Worm (Caenorhabditis elegans): ENCODE data around the gene C06C3.3.

DNA sequence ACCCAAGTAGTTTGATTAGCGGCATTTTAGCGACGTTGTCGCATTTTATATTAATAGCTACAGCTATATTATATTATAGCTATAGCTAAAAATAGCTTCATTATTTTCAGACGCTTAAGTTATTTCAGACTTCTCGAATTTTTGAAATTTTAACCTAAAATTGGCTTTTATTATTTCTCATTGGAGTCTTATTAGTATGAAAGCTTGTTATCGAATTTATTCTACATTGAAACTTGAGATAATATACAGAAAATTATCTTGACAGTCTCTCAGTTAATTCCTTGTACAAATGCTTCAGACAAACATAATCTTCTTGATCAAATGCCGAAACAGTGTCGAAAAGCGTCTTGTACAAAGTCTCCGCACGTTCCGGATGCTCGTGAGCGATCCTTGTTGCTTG lies 7.5 kb upstream of the C06C3.3 start, which contains the start of gene srh-48:
- TF ChIP-seq lin-11 (tag; optimal IDR thresholded peaks at IDR 0.05) (no peak), unc-55 (GFP tag; optimal IDR thresholded peaks at IDR 0.05) (no peak), elt-2 (tag; optimal IDR thresholded peaks at IDR 0.05) (no peak), nhr-11 (tag; optimal IDR thresholded peaks at IDR 0.05) (no peak), F13H6.1 (tag; optimal IDR thresholded peaks at IDR 0.05) (no peak), C38D4.7 (GFP tag; optimal IDR thresholded peaks at IDR 0.05) (no peak), hlh-30 (tag; optimal IDR thresholded peaks at IDR 0.05; ENCODE audit: insufficient read depth) (no peak), gmeb-2 (tag; optimal IDR thresholded peaks at IDR 0.05) (no peak), ama-1 (optimal IDR thresholded peaks at IDR 0.05) (no peak), zip-5 (tag; optimal IDR thresholded peaks at IDR 0.05) (no peak), unc-3 (GFP tag; conservative IDR thresholded peaks at IDR 0.05) (no peak), unc-3 (tag; optimal IDR thresholded peaks at IDR 0.05) (no peak), pha-4 (tag; optimal IDR thresholded peaks at IDR 0.05) (no peak)
